Worm (Caenorhabditis elegans) whole organism, L2 larva: Measurements from ENCODE around the gene F54C9.3.

Experiments
- C34F6.9 ChIP-seq: fragments of 150-350 bp; optimal IDR thresholded peaks from 2 replicates; lab custom pipeline; 2014; ENCODE audit warnings: missing biosample characterization, missing genetic modification characterization
- F13H6.1 ChIP-seq: sonication (generic microtip); optimal IDR thresholded peaks from 2 replicates; lab custom pipeline; 2016; ENCODE audit warnings: missing genetic modification characterization, missing compliant biosample characterization
- R02D3.7 ChIP-seq: fragments of 150-350 bp; optimal IDR thresholded peaks from 2 replicates; lab custom pipeline; 2014; ENCODE audit warnings: missing biosample characterization, missing genetic modification characterization
- ZK546.5 ChIP-seq: sonication (generic microtip); optimal IDR thresholded peaks from 2 replicates; lab custom pipeline; 2017; ENCODE audit warnings: missing biosample characterization, missing genetic modification characterization
- alr-1 ChIP-seq: fragments of 150-350 bp; optimal IDR thresholded peaks from 2 replicates; lab custom pipeline; 2014; ENCODE audit warnings: missing biosample characterization, missing genetic modification characterization
- aly-2 ChIP-seq: fragments of 150-350 bp; optimal IDR thresholded peaks from 2 replicates; lab custom pipeline; 2014; ENCODE audit warnings: missing biosample characterization, missing genetic modification characterization
- ama-1 ChIP-seq: fragments of 150-350 bp; optimal IDR thresholded peaks from 2 replicates; lab custom pipeline; 2018; ENCODE audit warnings: inconsistent platforms
- blmp-1 ChIP-seq: sonication (generic microtip); optimal IDR thresholded peaks from 2 replicates; lab custom pipeline; 2017; ENCODE audit warnings: missing genetic modification characterization, mild to moderate bottlenecking, missing compliant biosample characterization, antibody characterized with exemption, moderate library complexity; ENCODE audit not compliant: insufficient read depth
- ceh-16 ChIP-seq: fragments of 150-350 bp; optimal IDR thresholded peaks from 2 replicates; lab custom pipeline; 2014; ENCODE audit warnings: missing biosample characterization, missing genetic modification characterization
- ceh-82 ChIP-seq: fragments of 150-350 bp; optimal IDR thresholded peaks from 2 replicates; lab custom pipeline; 2014; ENCODE audit warnings: missing biosample characterization, missing genetic modification characterization
- egl-27 ChIP-seq: sonication (generic microtip); optimal IDR thresholded peaks from 3 replicates; lab custom pipeline; 2017; ENCODE audit warnings: missing biosample characterization, missing genetic modification reagents, missing genetic modification characterization
- elt-3 ChIP-seq: sonication (generic microtip); optimal IDR thresholded peaks from 2 replicates; lab custom pipeline; 2017; ENCODE audit warnings: missing biosample characterization, missing genetic modification characterization
- fos-1 ChIP-seq: fragments of 150-350 bp; optimal IDR thresholded peaks from 2 replicates; lab custom pipeline; 2014; ENCODE audit warnings: missing biosample characterization, missing genetic modification characterization
- gmeb-1 ChIP-seq: fragments of 150-350 bp; optimal IDR thresholded peaks from 2 replicates; lab custom pipeline; 2014; ENCODE audit warnings: missing biosample characterization, missing genetic modification characterization
- lin-11 ChIP-seq: fragments of 150-350 bp; sonication (generic microtip); optimal IDR thresholded peaks from 2 replicates; lab custom pipeline; 2014; ENCODE audit warnings: missing biosample characterization, missing genetic modification characterization, inconsistent platforms, mixed read lengths
- lin-13 ChIP-seq: fragments of 150-350 bp; optimal IDR thresholded peaks from 2 replicates; lab custom pipeline; 2014; ENCODE audit warnings: missing biosample characterization, missing genetic modification reagents, missing genetic modification characterization
- lin-39 ChIP-seq: fragments of 150-350 bp; optimal IDR thresholded peaks from 2 replicates; lab custom pipeline; 2014; ENCODE audit warnings: missing biosample characterization, missing genetic modification reagents, missing genetic modification characterization
- lsy-2 ChIP-seq, 2 experiments: fragments of 150-350 bp in 1 of 2; sonication (generic microtip) in 1 of 2; optimal IDR thresholded peaks; 2 replicates each; lab custom pipeline; 2014 to 2017; ENCODE audit warnings: missing biosample characterization in 2 of 2, missing genetic modification characterization in 2 of 2
- mab-5 ChIP-seq: fragments of 150-350 bp; optimal IDR thresholded peaks from 2 replicates; lab custom pipeline; 2014; ENCODE audit warnings: missing biosample characterization, missing genetic modification characterization
- mbf-1 ChIP-seq: sonication (generic microtip); optimal IDR thresholded peaks from 2 replicates; lab custom pipeline; 2017; ENCODE audit warnings: missing biosample characterization, missing genetic modification characterization
- mdl-1 ChIP-seq, 2 experiments: fragments of 150-350 bp in 1 of 2; sonication (generic microtip) in 1 of 2; optimal IDR thresholded peaks; 2 replicates each; lab custom pipeline; 2017; ENCODE audit warnings: missing biosample characterization in 2 of 2, missing genetic modification characterization in 2 of 2
- nhr-10 ChIP-seq: sonication (generic microtip); optimal IDR thresholded peaks from 2 replicates; lab custom pipeline; 2017; ENCODE audit warnings: missing biosample characterization, missing genetic modification characterization
- nhr-11 ChIP-seq: fragments of 150-350 bp; optimal IDR thresholded peaks from 2 replicates; lab custom pipeline; 2014; ENCODE audit warnings: missing biosample characterization, missing genetic modification characterization
- nhr-12 ChIP-seq: fragments of 150-350 bp; optimal IDR thresholded peaks from 2 replicates; lab custom pipeline; 2014; ENCODE audit warnings: missing biosample characterization, missing genetic modification characterization
- nhr-129 ChIP-seq: fragments of 150-350 bp; optimal IDR thresholded peaks from 2 replicates; lab custom pipeline; 2014; ENCODE audit warnings: missing biosample characterization, missing genetic modification characterization
- nhr-23 ChIP-seq: fragments of 150-350 bp; optimal IDR thresholded peaks from 2 replicates; lab custom pipeline; 2014; ENCODE audit warnings: missing biosample characterization, missing genetic modification reagents, missing genetic modification characterization
- nhr-237 ChIP-seq: fragments of 150-350 bp; optimal IDR thresholded peaks from 2 replicates; lab custom pipeline; 2014; ENCODE audit warnings: missing biosample characterization, missing genetic modification characterization
- nhr-25 ChIP-seq: fragments of 150-350 bp; sonication (generic microtip); optimal IDR thresholded peaks from 3 replicates; lab custom pipeline; 2014; ENCODE audit warnings: missing biosample characterization, missing genetic modification characterization
- nhr-77 ChIP-seq: fragments of 150-350 bp; optimal IDR thresholded peaks from 2 replicates; lab custom pipeline; 2014; ENCODE audit warnings: missing biosample characterization, missing genetic modification characterization
- peb-1 ChIP-seq: fragments of 150-350 bp; optimal IDR thresholded peaks from 2 replicates; lab custom pipeline; 2014; ENCODE audit warnings: missing biosample characterization, missing genetic modification characterization
- sem-4 ChIP-seq: fragments of 150-350 bp; optimal IDR thresholded peaks from 2 replicates; lab custom pipeline; 2014; ENCODE audit warnings: missing biosample characterization, missing genetic modification reagents, missing genetic modification characterization
- skn-1 ChIP-seq: sonication (generic microtip); optimal IDR thresholded peaks from 2 replicates; lab custom pipeline; 2017; ENCODE audit warnings: missing biosample characterization, missing genetic modification characterization
- sma-3 ChIP-seq: sonication (generic microtip); optimal IDR thresholded peaks from 2 replicates; lab custom pipeline; 2016; ENCODE audit warnings: missing genetic modification reagents, missing genetic modification characterization, missing compliant biosample characterization
- sma-9 ChIP-seq, 2 experiments: fragments of 150-350 bp in 1 of 2; sonication (generic microtip) in 1 of 2; optimal IDR thresholded peaks; 2 replicates each; lab custom pipeline; 2014 to 2016; ENCODE audit warnings: missing genetic modification characterization in 2 of 2, mild to moderate bottlenecking in 1 of 2, missing biosample characterization in 1 of 2, missing compliant biosample characterization in 1 of 2, missing genetic modification reagents in 1 of 2, moderate library complexity in 1 of 2
- unc-55 ChIP-seq: fragments of 150-350 bp; sonication (generic microtip); optimal IDR thresholded peaks from 3 replicates; lab custom pipeline; 2014; ENCODE audit warnings: missing biosample characterization, missing genetic modification reagents, missing genetic modification characterization
- zag-1 ChIP-seq: fragments of 150-350 bp; optimal IDR thresholded peaks from 2 replicates; lab custom pipeline; 2014; ENCODE audit warnings: missing biosample characterization, missing genetic modification characterization
- ztf-1 ChIP-seq: fragments of 200-800 bp; sonication (Bioruptor generic); conservative IDR thresholded peaks from 2 replicates; pipeline ENCODE4 v1.3.6; 2022; ENCODE audit warnings: missing genetic modification characterization, missing compliant biosample characterization
- ztf-11 ChIP-seq: sonication (generic microtip); optimal IDR thresholded peaks from 2 replicates; lab custom pipeline; 2017; ENCODE audit warnings: missing biosample characterization, missing genetic modification characterization
- ztf-4 ChIP-seq: fragments of 150-350 bp; optimal IDR thresholded peaks from 2 replicates; lab custom pipeline; 2014; ENCODE audit warnings: missing biosample characterization, missing genetic modification characterization

The F54C9.3 gene

DNA sequence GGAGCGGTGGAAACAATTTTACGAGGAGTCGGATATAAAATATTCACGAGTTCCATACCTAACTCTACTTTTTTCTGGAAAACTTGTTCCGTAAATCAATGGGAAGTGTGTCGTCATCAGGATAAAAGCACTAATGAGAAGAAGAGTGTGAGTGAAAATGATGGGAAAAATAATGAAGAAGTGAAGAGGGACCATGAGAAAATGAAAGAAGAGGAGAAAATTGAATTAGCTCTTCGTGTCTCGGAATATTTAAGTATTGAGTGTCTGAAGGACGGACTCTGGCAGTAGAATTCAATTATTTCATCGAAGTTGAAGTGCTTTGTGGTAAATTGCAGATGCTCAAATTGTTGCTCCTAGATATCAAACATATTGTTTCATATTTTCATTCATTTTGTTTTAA is 22.6 kb upstream of the F54C9.3 start (continued):
- TF ChIP-seq lin-39 (tag; lab: Kevin White, UChicago), result no peak

DNA sequence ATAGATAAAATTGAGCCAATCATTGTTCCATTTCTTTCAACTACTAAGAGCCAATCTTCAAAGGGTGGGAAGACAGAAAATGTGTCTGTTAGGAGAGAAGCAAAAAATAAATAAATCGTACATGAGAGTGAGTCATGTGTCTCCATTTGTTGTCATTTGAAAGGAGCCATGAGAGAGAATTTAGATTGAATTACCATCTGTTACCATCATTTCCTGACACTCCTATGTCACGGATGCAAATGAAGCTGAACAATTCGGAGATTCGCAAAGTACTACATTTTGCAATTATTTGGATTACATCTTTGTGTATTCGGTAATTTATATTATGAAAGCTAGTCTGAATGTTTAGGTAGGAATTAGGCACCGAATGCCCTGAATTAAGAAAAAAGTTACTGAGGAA is 21.8 kb upstream of the F54C9.3 start:
- TF ChIP-seq nhr-25 (tag; lab: Kevin White, UChicago) (no peak), elt-3 (tag; lab: Kevin White, UChicago) (no peak), aly-2 (tag; lab: Kevin White, UChicago) (no peak), lin-39 (tag; lab: Kevin White, UChicago) (peak; percentile 16)

DNA sequence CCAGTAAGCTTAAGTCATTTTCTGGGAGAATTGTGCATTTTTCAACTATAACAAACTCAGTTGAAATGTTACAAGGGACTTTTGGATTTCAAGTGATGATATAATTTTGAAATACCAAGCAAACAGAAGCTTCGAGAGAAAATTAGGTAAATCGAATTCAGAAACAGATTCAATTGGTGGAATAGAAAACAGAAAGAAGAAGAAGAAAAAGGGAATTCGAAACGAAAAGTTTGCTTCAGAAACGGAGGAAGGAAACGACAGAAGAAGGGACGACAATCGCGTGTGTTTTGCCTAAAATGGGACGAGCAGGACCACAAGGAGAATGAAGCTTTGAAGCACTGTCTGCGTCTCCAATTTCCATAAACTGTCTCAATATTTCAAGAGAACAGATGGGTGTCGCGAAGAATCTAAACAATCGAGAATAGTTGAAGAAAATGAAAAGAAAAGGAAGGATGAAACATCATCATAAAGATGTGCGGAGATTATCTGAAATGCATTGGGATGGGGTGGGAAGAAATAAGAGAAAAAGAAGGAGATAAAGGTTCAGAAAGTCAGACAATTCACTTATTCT is 21.1 kb upstream of the F54C9.3 start:
- TF ChIP-seq ceh-16 (tag; lab: Kevin White, UChicago), result no peak
- TF ChIP-seq elt-3 (tag; lab: Kevin White, UChicago), result no peak
- TF ChIP-seq skn-1 (tag; lab: Kevin White, UChicago), result no peak
- peak in 1 of 2 experiments; percentile 18 for TF ChIP-seq lsy-2 (tag; optimal IDR thresholded peaks at IDR 0.05; lab: Kevin White, UChicago)
- no peak for TF ChIP-seq aly-2 (tag; lab: Kevin White, UChicago)
- TF ChIP-seq nhr-23 (tag; lab: Kevin White, UChicago), result no peak
- no peak for TF ChIP-seq ceh-82 (tag; lab: Kevin White, UChicago)
- no peak for TF ChIP-seq nhr-11 (tag; lab: Kevin White, UChicago)
- TF ChIP-seq lin-11 (tag; lab: Kevin White, UChicago), result no peak
- TF ChIP-seq fos-1, result no peak
- no peak for TF ChIP-seq sma-3 (GFP tag; lab: Kevin White, UChicago)
- TF ChIP-seq R02D3.7 (tag; lab: Kevin White, UChicago), result no peak
- no peak for TF ChIP-seq nhr-25 (tag; lab: Kevin White, UChicago)
- no peak for TF ChIP-seq mdl-1 (tag; optimal IDR thresholded peaks at IDR 0.05; lab: Kevin White, UChicago)
- peak; percentile 11 for TF ChIP-seq F13H6.1 (tag; lab: Kevin White, UChicago)
- peak; percentile 21 for TF ChIP-seq nhr-129 (tag; lab: Kevin White, UChicago)
- TF ChIP-seq zag-1 (tag; lab: Kevin White, UChicago), result peak; percentile 28
- TF ChIP-seq sem-4 (tag; lab: Kevin White, UChicago), result peak; percentile 29
- TF ChIP-seq unc-55 (GFP tag; lab: Kevin White, UChicago), result peak; percentile 70

DNA sequence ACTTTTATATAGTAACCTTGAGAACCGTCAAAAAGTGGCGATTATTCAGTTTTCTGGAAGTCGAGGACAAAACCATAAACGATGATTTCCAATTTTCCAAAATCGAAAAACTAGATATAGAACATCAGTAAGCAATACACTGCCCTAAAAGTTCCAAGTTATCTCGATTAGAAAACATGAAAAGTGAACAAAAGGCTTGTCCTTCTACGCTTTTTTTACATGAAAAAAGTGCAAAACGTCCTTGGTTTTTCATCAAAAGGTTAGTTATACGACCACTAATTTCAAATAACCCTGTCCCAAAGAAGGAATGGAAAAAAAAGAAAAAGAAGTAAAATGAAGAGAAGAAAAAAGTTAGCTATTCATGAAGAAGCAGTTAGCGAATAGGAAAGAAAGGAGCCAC is 19.3 kb upstream of the F54C9.3 start:
- no peak for TF ChIP-seq lin-13 (GFP tag; lab: Kevin White, UChicago)
- TF ChIP-seq aly-2 (tag; lab: Kevin White, UChicago), result no peak
- no peak for TF ChIP-seq ama-1 (lab: Kevin White, UChicago)
- TF ChIP-seq lin-39 (tag; lab: Kevin White, UChicago), result no peak
- no peak for TF ChIP-seq egl-27
- no peak for TF ChIP-seq nhr-25 (tag; lab: Kevin White, UChicago)
- no peak for TF ChIP-seq C34F6.9
- no peak for TF ChIP-seq nhr-12 (tag; lab: Kevin White, UChicago)
- TF ChIP-seq ztf-4 (tag; lab: Kevin White, UChicago), result no peak
- TF ChIP-seq sma-9 (GFP tag; optimal IDR thresholded peaks at IDR 0.05; lab: Kevin White, UChicago), result no peak
- TF ChIP-seq sma-9 (tag; optimal IDR thresholded peaks at IDR 0.05; lab: Kevin White, UChicago), result no peak
- TF ChIP-seq nhr-129 (tag; lab: Kevin White, UChicago), result no peak
- TF ChIP-seq ceh-82 (tag; lab: Kevin White, UChicago), result no peak
- TF ChIP-seq blmp-1, result no peak
- TF ChIP-seq nhr-77 (tag; lab: Kevin White, UChicago), result no peak
- no peak for TF ChIP-seq sma-3 (GFP tag; lab: Kevin White, UChicago)
- TF ChIP-seq lin-11 (tag; lab: Kevin White, UChicago), result no peak
- no peak for TF ChIP-seq zag-1 (tag; lab: Kevin White, UChicago)
- TF ChIP-seq, all 48 proteins: peak for 0

DNA sequence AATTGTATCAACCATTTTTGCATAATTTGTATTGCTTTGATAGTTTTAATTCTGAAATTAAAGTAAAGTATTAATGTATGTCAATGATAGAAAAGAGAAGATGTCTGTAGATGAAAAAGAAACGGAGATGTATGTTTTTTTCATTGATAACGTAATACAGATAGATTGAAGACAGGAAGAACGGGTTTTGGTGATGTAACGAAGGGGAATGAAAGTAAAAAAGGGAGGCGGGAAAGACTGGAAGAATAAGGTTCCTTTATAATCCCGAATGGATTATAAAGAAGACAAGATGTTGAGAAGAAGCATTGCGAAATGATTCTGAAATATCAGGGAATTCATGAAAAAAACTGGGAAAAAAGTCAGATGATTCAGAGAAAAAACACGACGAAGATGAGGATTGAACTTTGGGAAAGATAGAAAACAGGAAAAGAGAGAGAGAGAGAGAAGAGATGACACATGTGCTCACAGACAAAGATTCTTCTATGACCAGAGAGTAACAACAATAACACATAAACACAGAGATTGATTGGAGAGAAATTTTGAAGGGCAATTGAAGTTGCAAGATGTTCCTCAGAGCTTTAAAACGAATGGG is 18.5 kb upstream of the F54C9.3 start, which contains the start of gene F54C9.11:
Gene F54C9.11, minus strand, starts transcription at position 51 of the 592 bp plus-strand sequence.
- TF ChIP-seq ztf-1 (no peak), nhr-23 (tag; lab: Kevin White, UChicago) (no peak), lsy-2 (tag; optimal IDR thresholded peaks at IDR 0.05; lab: Kevin White, UChicago) (peak in 1 of 2 experiments; percentile 57), nhr-25 (tag; lab: Kevin White, UChicago) (no peak), nhr-237 (tag; lab: Kevin White, UChicago) (no peak), sem-4 (tag; lab: Kevin White, UChicago) (peak; percentile 68), blmp-1 (no peak), alr-1 (tag; lab: Kevin White, UChicago) (no peak), nhr-10 (tag; lab: Kevin White, UChicago) (no peak), mdl-1 (tag; optimal IDR thresholded peaks at IDR 0.05; lab: Kevin White, UChicago) (no peak), peb-1 (no peak), ztf-4 (tag; lab: Kevin White, UChicago) (peak; percentile 45), R02D3.7 (tag; lab: Kevin White, UChicago) (no peak), mbf-1 (no peak), aly-2 (tag; lab: Kevin White, UChicago) (no peak), ztf-11 (no peak), lin-11 (tag; lab: Kevin White, UChicago) (no peak), ama-1 (lab: Kevin White, UChicago) (no peak), sma-3 (GFP tag; lab: Kevin White, UChicago) (no peak), sma-9 (GFP tag; optimal IDR thresholded peaks at IDR 0.05; lab: Kevin White, UChicago) (peak; percentile 41), sma-9 (tag; optimal IDR thresholded peaks at IDR 0.05; lab: Kevin White, UChicago) (no peak), unc-55 (GFP tag; lab: Kevin White, UChicago) (peak; percentile 90), nhr-129 (tag; lab: Kevin White, UChicago) (peak; percentile 63), ZK546.5 (tag; lab: Kevin White, UChicago) (no peak), mab-5 (tag; lab: Kevin White, UChicago) (no peak), C34F6.9 (peak; percentile 73), gmeb-1 (tag; lab: Kevin White, UChicago) (no peak), lin-13 (GFP tag; lab: Kevin White, UChicago) (peak; percentile 24)
